Fruit fly (Drosophila melanogaster): ENCODE results near the gene CG7514.

CG7514 gene

DNA sequence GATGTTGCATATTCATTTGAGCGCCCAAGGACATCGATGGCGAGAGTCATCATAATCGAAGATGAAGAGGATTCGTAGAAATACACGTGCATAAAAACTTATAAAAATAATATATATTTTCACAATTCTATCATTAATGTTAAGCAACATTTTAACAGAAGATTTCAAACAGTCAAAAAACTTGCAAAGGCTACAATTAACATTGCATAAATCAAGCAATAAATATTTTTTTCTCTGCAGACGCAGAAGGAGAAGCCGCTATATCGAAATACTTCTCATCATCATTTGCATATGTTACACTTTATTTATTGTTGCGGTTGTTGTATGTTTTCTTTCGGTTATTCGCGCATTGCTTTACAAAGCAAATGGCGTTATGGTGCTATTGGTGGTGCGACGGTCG lies 13.4 kb upstream of the CG7514 start:
- TF ChIP-seq CG6808 (GFP tag; optimal IDR thresholded peaks at IDR 0.05) (no peak), dsx (GFP tag; optimal IDR thresholded peaks at IDR 0.05; ENCODE audit: poor library complexity, severe bottlenecking) (peak; percentile 6), CG32006 (GFP tag; optimal IDR thresholded peaks at IDR 0.05) (peak; percentile 9), ss (GFP tag; optimal IDR thresholded peaks at IDR 0.05) (peak in 1 of 2 experiments; percentile 29), CG8119 (GFP tag; IDR thresholded peaks at IDR 0.05) (no peak; the same call in 2 of the 3 replicates), vri (GFP tag; optimal IDR thresholded peaks at IDR 0.05) (no peak), achi (GFP tag; optimal IDR thresholded peaks at IDR 0.05) (peak; percentile 26), CG6276 (GFP tag; optimal IDR thresholded peaks at IDR 0.05) (no peak), CG6163 (GFP tag; IDR thresholded peaks at IDR 0.05) (peak; percentile 58; the same call in 2 of the 3 replicates), CG3032 (tag; optimal IDR thresholded peaks at IDR 0.05) (peak; percentile 2), Hr4 (GFP tag; optimal IDR thresholded peaks at IDR 0.05) (peak; percentile 8), OdsH (GFP tag; optimal IDR thresholded peaks at IDR 0.05) (peak; percentile 33), Ets96B (tag; optimal IDR thresholded peaks at IDR 0.05) (peak; percentile 27), fd59A (GFP tag; optimal IDR thresholded peaks at IDR 0.05) (peak; percentile 4), acj6 (GFP tag; optimal IDR thresholded peaks at IDR 0.05) (peak; percentile 46), pdm3 (GFP tag; optimal IDR thresholded peaks at IDR 0.05) (peak; percentile 24), CG10669 (GFP tag; optimal IDR thresholded peaks at IDR 0.05) (peak; percentile 17), Eip78C (GFP tag) (peak; percentile 80), svp (GFP tag) (no peak)

DNA sequence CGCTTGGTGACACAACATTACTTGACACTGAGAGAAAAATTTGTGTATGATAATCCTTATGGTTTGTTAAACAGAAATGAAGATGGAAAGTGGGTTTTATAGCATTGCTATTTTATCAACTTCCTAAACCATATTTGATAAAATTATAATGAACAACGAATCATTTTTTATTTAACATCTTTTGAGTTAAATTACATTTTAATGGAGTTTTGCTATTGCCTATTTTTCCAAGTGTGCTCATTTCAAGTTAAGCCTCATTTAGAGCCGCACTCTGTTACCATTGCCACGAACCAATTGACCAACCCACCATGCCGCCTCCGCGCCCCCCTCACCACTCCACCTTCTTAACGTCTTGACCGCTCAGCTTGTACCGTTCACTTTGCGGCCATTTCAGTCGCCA lies 11.5 kb upstream of the CG7514 start:
- TF ChIP-seq CG32006 (GFP tag; optimal IDR thresholded peaks at IDR 0.05) (peak; percentile 40), fkh (GFP tag; optimal IDR thresholded peaks at IDR 0.05) (no peak), Hr4 (GFP tag; optimal IDR thresholded peaks at IDR 0.05) (peak; percentile 8), CG6163 (GFP tag; IDR thresholded peaks at IDR 0.05) (peak; percentile 47; the same call in 1 of the 3 replicates), Gug (GFP tag; IDR thresholded peaks at IDR 0.05) (peak; percentile 51; the same call in 1 of the 2 replicates), CG11294 (GFP tag; IDR thresholded peaks at IDR 0.05) (peak; percentile 43; the same call in 1 of the 2 replicates), eg (GFP tag; IDR thresholded peaks at IDR 0.05) (peak; percentile 82), Eip78C (GFP tag) (peak; percentile 48), CG3919 (GFP tag; optimal IDR thresholded peaks at IDR 0.05) (no peak), CG15336 (GFP tag; IDR thresholded peaks at IDR 0.05) (peak; percentile 76), lz (GFP tag; optimal IDR thresholded peaks at IDR 0.05) (no peak), CG6276 (GFP tag; optimal IDR thresholded peaks at IDR 0.05) (peak; percentile 18), CG8119 (GFP tag; IDR thresholded peaks at IDR 0.05) (peak; percentile 70)

- TF ChIP-seq dsx (GFP tag; optimal IDR thresholded peaks at IDR 0.05; ENCODE audit: poor library complexity, severe bottlenecking) (peak; percentile 75), dac (GFP tag; optimal IDR thresholded peaks at IDR 0.05) (no peak), Eip75B (GFP tag; optimal IDR thresholded peaks at IDR 0.05) (no peak), cyc (GFP tag; optimal IDR thresholded peaks at IDR 0.05) (no peak), CG11762 (GFP tag; optimal IDR thresholded peaks at IDR 0.05; ENCODE audit: insufficient read depth) (no peak), CG8119 (GFP tag; IDR thresholded peaks at IDR 0.05) (no peak), Eip78C (GFP tag) (peak; percentile 3), CG8632 (GFP tag; optimal IDR thresholded peaks at IDR 0.05) (no peak)
Measured at dm6 chr3L:4698496-4698895, 9.9 kb upstream of the CG7514 start.

dm6 chr3L:4698032-4698431 lies 9.5 kb upstream of the CG7514 start:
- TF ChIP-seq Hr38 (GFP tag; optimal IDR thresholded peaks at IDR 0.05): no peak
- TF ChIP-seq topi (GFP tag; optimal IDR thresholded peaks at IDR 0.05): peak; percentile 93
- peak; percentile 77 for TF ChIP-seq CG4318 (GFP tag; optimal IDR thresholded peaks at IDR 0.05)
- TF ChIP-seq CG8632 (GFP tag; optimal IDR thresholded peaks at IDR 0.05): peak; percentile 89
- TF ChIP-seq CG32006 (GFP tag; optimal IDR thresholded peaks at IDR 0.05): peak; percentile 91
- peak; percentile 70 for TF ChIP-seq svp (GFP tag)
- no peak for TF ChIP-seq dsx (GFP tag; optimal IDR thresholded peaks at IDR 0.05; ENCODE audit: poor library complexity, severe bottlenecking)
- peak; percentile 89 for TF ChIP-seq CG15336 (GFP tag; IDR thresholded peaks at IDR 0.05)
- peak; percentile 64 for TF ChIP-seq CG11294 (GFP tag; IDR thresholded peaks at IDR 0.05)
- TF ChIP-seq Ets21C (GFP tag; optimal IDR thresholded peaks at IDR 0.05): peak; percentile 78
- peak; percentile 79 for TF ChIP-seq CG11762 (GFP tag; optimal IDR thresholded peaks at IDR 0.05; ENCODE audit: insufficient read depth)
- TF ChIP-seq CG3919 (GFP tag; optimal IDR thresholded peaks at IDR 0.05): peak; percentile 95
- TF ChIP-seq achi (GFP tag; optimal IDR thresholded peaks at IDR 0.05): peak; percentile 88
- peak; percentile 91 for TF ChIP-seq OdsH (GFP tag; optimal IDR thresholded peaks at IDR 0.05)
- peak; percentile 67 to 68 for TF ChIP-seq salr (GFP tag; optimal IDR thresholded peaks at IDR 0.05)
- TF ChIP-seq vri (GFP tag; optimal IDR thresholded peaks at IDR 0.05): peak; percentile 69
- peak; percentile 77 for TF ChIP-seq Ets96B (tag; optimal IDR thresholded peaks at IDR 0.05)
- TF ChIP-seq Smox (GFP tag; optimal IDR thresholded peaks at IDR 0.05): peak; percentile 88
- peak; percentile 64 for TF ChIP-seq CG3032 (tag; optimal IDR thresholded peaks at IDR 0.05)
- peak; percentile 86 for TF ChIP-seq CG8319 (GFP tag; optimal IDR thresholded peaks at IDR 0.05)
- peak; percentile 93 for TF ChIP-seq Hr39 (GFP tag; optimal IDR thresholded peaks at IDR 0.05)
- TF ChIP-seq Gug (GFP tag; IDR thresholded peaks at IDR 0.05): peak; percentile 68
- peak; percentile 95 for TF ChIP-seq CG6163 (GFP tag; IDR thresholded peaks at IDR 0.05)
- TF ChIP-seq CG1621 (tag; optimal IDR thresholded peaks at IDR 0.05): peak; percentile 64
- peak; percentile 87 for TF ChIP-seq CG34406 (GFP tag; optimal IDR thresholded peaks at IDR 0.05)
- peak; percentile 65 for TF ChIP-seq dac (GFP tag; optimal IDR thresholded peaks at IDR 0.05)
- TF ChIP-seq esn (GFP tag; optimal IDR thresholded peaks at IDR 0.05): peak; percentile 87

Measured in whole organism, prepupa.